Fruit fly (Drosophila melanogaster): Measurements from ENCODE around the gene Toll-9.

The Toll-9 gene

dm6 chr3L:20398243-20399222 lies 32.0 kb upstream of the Toll-9 start (continued):
- TF ChIP-seq Opbp (GFP tag; IDR thresholded peaks at IDR 0.05; ENCODE audit: partially characterized antibody) (no peak), sd (tag; optimal IDR thresholded peaks at IDR 0.05) (peak; percentile 66), tap (tag; optimal IDR thresholded peaks at IDR 0.05) (peak; percentile 83), Bgb (GFP tag; IDR thresholded peaks at IDR 0.05; ENCODE audit: partially characterized antibody) (no peak; the same call in 1 of the 2 replicates), CG8290 (GFP tag; optimal IDR thresholded peaks at IDR 0.05) (peak; percentile 37), CG8290 (tag; optimal IDR thresholded peaks at IDR 0.05) (peak in 1 of 2 experiments; percentile 59), zf30C (GFP tag; optimal IDR thresholded peaks at IDR 0.05) (peak; percentile 81), CG7963 (GFP tag; IDR thresholded peaks at IDR 0.05; ENCODE audit: partially characterized antibody) (no peak), h (optimal IDR thresholded peaks at IDR 0.05) (no peak), TFAM (GFP tag; optimal IDR thresholded peaks at IDR 0.05) (no peak), Usf (GFP tag; optimal IDR thresholded peaks at IDR 0.05) (peak; percentile 39), ems (GFP tag; optimal IDR thresholded peaks at IDR 0.05) (peak; percentile 69), CG3847 (GFP tag; IDR thresholded peaks at IDR 0.05) (peak; percentile 73), CG7271 (tag; optimal IDR thresholded peaks at IDR 0.05) (peak; percentile 25), Hr39 (optimal IDR thresholded peaks at IDR 0.05) (no peak), CG9437 (GFP tag; optimal IDR thresholded peaks at IDR 0.05) (peak; percentile 86), CG7786 (GFP tag; optimal IDR thresholded peaks at IDR 0.05) (peak; percentile 63), slou (GFP tag; optimal IDR thresholded peaks at IDR 0.05) (peak; percentile 52), chinmo (GFP tag; IDR thresholded peaks at IDR 0.05; ENCODE audit: partially characterized antibody) (peak; percentile 88), Atf3 (GFP tag; optimal IDR thresholded peaks at IDR 0.05) (peak; percentile 41), Gsc (GFP tag; IDR thresholded peaks at IDR 0.05) (no peak), CG10366 (GFP tag; IDR thresholded peaks at IDR 0.05) (peak; percentile 67), ab (GFP tag; optimal IDR thresholded peaks at IDR 0.05) (peak; percentile 62), zfh2 (GFP tag; optimal IDR thresholded peaks at IDR 0.05) (peak; percentile 64), so (GFP tag; IDR thresholded peaks at IDR 0.05) (peak; percentile 86), CG6175 (GFP tag; IDR thresholded peaks at IDR 0.05) (no peak), grn (GFP tag; optimal IDR thresholded peaks at IDR 0.05) (peak; percentile 54), dimm (GFP tag; IDR thresholded peaks at IDR 0.05) (no peak), org-1 (GFP tag; optimal IDR thresholded peaks at IDR 0.05) (peak; percentile 81), Spps (tag; optimal IDR thresholded peaks at IDR 0.05) (peak; percentile 42), ro (GFP tag; IDR thresholded peaks at IDR 0.05) (peak; percentile 38; the same call in 1 of the 2 replicates), pros (GFP tag; optimal IDR thresholded peaks at IDR 0.05) (no peak), Vsx1 (GFP tag; optimal IDR thresholded peaks at IDR 0.05) (peak; percentile 88), CG9932 (GFP tag; IDR thresholded peaks at IDR 0.05) (peak; percentile 80), CG17568 (GFP tag; optimal IDR thresholded peaks at IDR 0.05) (peak; percentile 76), CG4707 (GFP tag; optimal IDR thresholded peaks at IDR 0.05) (peak; percentile 54), wdn (GFP tag; IDR thresholded peaks at IDR 0.05) (0 out of 2 replicates have a peak, but pooled peaks have one; percentile 21), ash1 (GFP tag; optimal IDR thresholded peaks at IDR 0.05) (no peak), CG7928 (GFP tag; optimal IDR thresholded peaks at IDR 0.05) (peak; percentile 51), chn (GFP tag; optimal IDR thresholded peaks at IDR 0.05) (peak; percentile 73), NC2α (GFP tag; optimal IDR thresholded peaks at IDR 0.05) (peak; percentile 42), CrebB (tag; optimal IDR thresholded peaks at IDR 0.05) (peak; percentile 71), C15 (GFP tag; IDR thresholded peaks at IDR 0.05) (0 out of 3 replicates have a peak, but pooled peaks have one; percentile 51), CG9817 (tag; optimal IDR thresholded peaks at IDR 0.05) (peak; percentile 82), kni (GFP tag; optimal IDR thresholded peaks at IDR 0.05) (peak; percentile 77), cg (GFP tag; optimal IDR thresholded peaks at IDR 0.05) (peak; percentile 51), CG12659 (GFP tag; optimal IDR thresholded peaks at IDR 0.05) (peak; percentile 90), Chrac-16 (GFP tag; optimal IDR thresholded peaks at IDR 0.05) (peak; percentile 71), Bdp1 (GFP tag; optimal IDR thresholded peaks at IDR 0.05) (peak; percentile 63)

All from whole organism, embryonic.